Fruit fly (Drosophila melanogaster) whole organism, pupa: ENCODE measurements around the gene CG8675.

Experiments
- CG10348 ChIP-seq: fragments of 200-800 bp; sonication (Bioruptor generic); IDR thresholded peaks from 2 replicates; pipeline ENCODE4 v1.3.6; 2022; ENCODE audit warnings: missing biosample characterization, missing genetic modification characterization
- CG12605 ChIP-seq: fragments of 200-800 bp; sonication (Bioruptor generic); IDR thresholded peaks from 2 replicates; pipeline ENCODE4 v1.3.6; 2022; ENCODE audit warnings: missing biosample characterization, missing genetic modification characterization
- CG13204 ChIP-seq: fragments of 200-800 bp; sonication (Bioruptor generic); optimal IDR thresholded peaks from 2 replicates; lab custom pipeline; 2018; ENCODE audit warnings: missing biosample characterization, mild to moderate bottlenecking, missing genetic modification characterization, moderate library complexity
- CG14655 ChIP-seq: fragments of 200-800 bp; sonication (Bioruptor generic); optimal IDR thresholded peaks from 3 replicates; lab custom pipeline; 2017; ENCODE audit warnings: mild to moderate bottlenecking, missing biosample characterization, missing genetic modification reagents, missing genetic modification characterization
- CG15710 ChIP-seq: fragments of 200-800 bp; sonication (Bioruptor generic); optimal IDR thresholded peaks from 2 replicates; lab custom pipeline; 2018; ENCODE audit warnings: missing biosample characterization, mild to moderate bottlenecking, missing genetic modification characterization, moderate library complexity
- CG17806 ChIP-seq: fragments of 200-800 bp; sonication (Bioruptor generic); optimal IDR thresholded peaks from 2 replicates; lab custom pipeline; 2018; ENCODE audit warnings: missing biosample characterization, mild to moderate bottlenecking, missing genetic modification characterization, moderate library complexity
- CG32121 ChIP-seq: fragments of 200-800 bp; sonication (Bioruptor generic); IDR thresholded peaks from 2 replicates; pipeline ENCODE4 v1.3.6; 2022; ENCODE audit warnings: missing biosample characterization, missing genetic modification characterization
- CG34367 ChIP-seq: fragments of 200-800 bp; sonication (Bioruptor generic); optimal IDR thresholded peaks from 2 replicates; lab custom pipeline; 2018; ENCODE audit warnings: missing biosample characterization, mild to moderate bottlenecking, missing genetic modification characterization
- CG4496 ChIP-seq: fragments of 200-800 bp; sonication (Bioruptor generic); IDR thresholded peaks from 3 replicates; pipeline ENCODE4 v1.3.6; 2022; ENCODE audit warnings: missing biosample characterization, missing genetic modification characterization
- CG8159 ChIP-seq: fragments of 200-800 bp; sonication (Bioruptor generic); optimal IDR thresholded peaks from 3 replicates; lab custom pipeline; 2018; ENCODE audit warnings: missing biosample characterization, mild to moderate bottlenecking, missing genetic modification characterization, moderate library complexity
- CG8301 ChIP-seq: fragments of 200-800 bp; sonication (Bioruptor generic); optimal IDR thresholded peaks from 2 replicates; lab custom pipeline; 2018; ENCODE audit warnings: missing biosample characterization, mild to moderate bottlenecking, missing genetic modification characterization
- CG9948 ChIP-seq: fragments of 200-800 bp; sonication (Bioruptor generic); optimal IDR thresholded peaks from 2 replicates; lab custom pipeline; 2018; ENCODE audit warnings: missing biosample characterization, mild to moderate bottlenecking, missing genetic modification characterization, moderate library complexity
- D1 ChIP-seq: fragments of 200-800 bp; sonication (Bioruptor generic); optimal IDR thresholded peaks from 2 replicates; lab custom pipeline; 2018; ENCODE audit warnings: missing biosample characterization, mild to moderate bottlenecking, missing genetic modification characterization, moderate library complexity
- EcR ChIP-seq: fragments of 200-800 bp; sonication (Bioruptor generic); optimal IDR thresholded peaks from 3 replicates; lab custom pipeline; 2019; ENCODE audit warnings: missing biosample characterization, missing genetic modification characterization, mild to moderate bottlenecking, moderate library complexity, missing genetic modification reagents
- Ets98B ChIP-seq: fragments of 200-800 bp; sonication (Bioruptor generic); IDR thresholded peaks from 2 replicates; pipeline ENCODE4 v1.3.6; 2022; ENCODE audit warnings: missing biosample characterization, missing genetic modification characterization
- Pif1A ChIP-seq: fragments of 200-800 bp; sonication (Bioruptor generic); optimal IDR thresholded peaks from 3 replicates; lab custom pipeline; 2016; ENCODE audit warnings: missing biosample characterization, missing genetic modification characterization
- Pif1B ChIP-seq: fragments of 200-800 bp; sonication (Bioruptor generic); optimal IDR thresholded peaks from 3 replicates; lab custom pipeline; 2016; ENCODE audit warnings: missing biosample characterization, missing genetic modification characterization
- Snoo ChIP-seq: fragments of 200-800 bp; sonication (Bioruptor generic); optimal IDR thresholded peaks from 3 replicates; lab custom pipeline; 2017; ENCODE audit warnings: missing biosample characterization, mild to moderate bottlenecking, missing genetic modification characterization, inconsistent platforms
- fd96Ca ChIP-seq: fragments of 200-800 bp; sonication (Bioruptor generic); IDR thresholded peaks from 3 replicates; pipeline ENCODE4 v1.3.6; 2022; ENCODE audit warnings: missing biosample characterization, missing genetic modification characterization
- gl ChIP-seq: fragments of 200-800 bp; sonication (Bioruptor generic); optimal IDR thresholded peaks from 2 replicates; lab custom pipeline; 2018; ENCODE audit warnings: missing biosample characterization, mild to moderate bottlenecking, missing genetic modification characterization
- rn ChIP-seq: fragments of 200-800 bp; sonication (Bioruptor generic); IDR thresholded peaks from 2 replicates; pipeline ENCODE4 v1.3.6; 2022; ENCODE audit warnings: missing biosample characterization, missing genetic modification characterization

CG8675 gene

DNA sequence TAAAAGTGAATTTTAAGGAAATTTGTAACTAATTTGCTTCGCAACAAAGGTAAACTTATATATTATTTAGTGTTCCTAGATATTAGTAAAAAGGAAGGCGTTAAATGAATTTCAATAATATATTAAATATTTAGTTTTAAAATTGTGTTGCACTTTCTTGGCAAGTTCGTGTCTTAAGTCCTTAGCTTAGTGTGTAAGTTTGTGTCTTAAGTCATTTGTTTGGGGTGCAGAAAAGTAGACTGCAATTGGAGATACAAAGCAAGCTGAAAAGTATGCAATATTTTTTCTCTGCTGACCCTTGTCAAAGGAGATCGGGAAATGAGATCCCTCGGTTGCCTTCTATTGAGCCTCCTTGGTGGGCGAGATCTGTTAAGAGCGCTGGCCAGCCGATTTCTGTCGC lies 12.7 kb upstream of the CG8675 start:
- TF ChIP-seq CG17806 (tag; lab: Kevin White, UChicago) (no peak), CG8301 (tag; lab: Kevin White, UChicago) (no peak), rn (GFP tag; lab: Robert Waterston, UW) (no peak), gl (no peak), CG14655 (GFP tag; lab: Kevin White, UChicago) (no peak), CG34367 (tag; lab: Kevin White, UChicago) (no peak), Pif1A (no peak), CG4496 (GFP tag; lab: Robert Waterston, UW) (no peak), CG12605 (no peak), CG10348 (no peak), CG8159 (tag; lab: Kevin White, UChicago) (no peak), CG9948 (tag; lab: Kevin White, UChicago) (no peak), EcR (GFP tag; lab: Kevin White, UChicago) (no peak)

DNA sequence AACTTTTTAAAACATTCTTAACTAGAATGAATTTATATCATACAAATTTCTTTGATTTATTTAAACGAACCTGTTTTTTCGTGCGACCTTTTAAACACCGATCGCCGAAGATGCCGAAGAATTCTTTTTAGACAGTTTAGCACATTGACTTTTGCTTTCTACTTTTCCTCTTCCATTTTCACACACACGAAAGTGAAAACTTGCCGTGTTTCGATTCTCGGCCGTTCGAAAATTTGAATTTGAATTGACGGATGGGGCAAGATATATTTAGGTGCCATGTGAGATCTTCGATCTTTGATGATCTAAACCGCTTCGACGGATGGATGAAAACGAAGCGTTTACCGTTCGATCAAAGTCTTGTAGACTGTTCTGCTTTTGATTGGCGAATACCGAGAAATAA lies 6.4 kb upstream of the CG8675 start:
- no peak for TF ChIP-seq CG8159 (tag; lab: Kevin White, UChicago)
- no peak for TF ChIP-seq Pif1B (GFP tag; lab: Kevin White, UChicago)
- no peak for TF ChIP-seq Pif1A
- no peak for TF ChIP-seq CG8301 (tag; lab: Kevin White, UChicago)
- no peak for TF ChIP-seq CG32121 (GFP tag; lab: Robert Waterston, UW)
- TF ChIP-seq fd96Ca (GFP tag; lab: Robert Waterston, UW) = no peak
- TF ChIP-seq CG34367 (tag; lab: Kevin White, UChicago) = no peak
- TF ChIP-seq CG14655 (GFP tag; lab: Kevin White, UChicago) = no peak
- no peak for TF ChIP-seq Ets98B (GFP tag; lab: Robert Waterston, UW)
- TF ChIP-seq rn (GFP tag; lab: Robert Waterston, UW) = no peak
- TF ChIP-seq gl = no peak
- TF ChIP-seq D1 (tag; lab: Kevin White, UChicago) = no peak
- no peak for TF ChIP-seq EcR (GFP tag; lab: Kevin White, UChicago)
- TF ChIP-seq CG10348 = no peak
- no peak for TF ChIP-seq CG12605
- TF ChIP-seq CG17806 (tag; lab: Kevin White, UChicago) = no peak
- no peak for TF ChIP-seq Snoo (tag; lab: Kevin White, UChicago)
- no peak for TF ChIP-seq CG9948 (tag; lab: Kevin White, UChicago)
- no peak for TF ChIP-seq CG13204
- no peak for TF ChIP-seq CG15710

DNA sequence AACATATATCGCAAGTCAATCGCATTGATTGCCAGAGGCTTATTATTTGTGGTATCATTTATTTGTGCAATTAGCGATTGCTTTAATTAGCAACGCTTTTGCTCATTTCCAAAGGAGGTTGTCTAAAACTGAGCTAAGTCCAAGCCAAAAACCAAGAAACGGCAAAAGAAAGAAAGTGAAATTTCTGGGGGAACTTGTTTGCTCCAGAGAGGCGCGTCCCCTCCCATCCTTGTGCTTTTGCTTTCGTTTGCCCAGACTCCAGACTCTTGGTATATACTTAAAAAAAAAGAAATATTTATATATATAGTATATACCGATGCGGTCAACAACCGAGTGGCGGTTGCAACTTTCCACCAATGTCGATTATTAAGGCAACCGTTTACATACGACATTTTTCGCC lies 4.8 kb upstream of the CG8675 start:
- no peak for TF ChIP-seq CG8159 (tag; lab: Kevin White, UChicago)
- peak; percentile 24 for TF ChIP-seq CG14655 (GFP tag; lab: Kevin White, UChicago)

DNA sequence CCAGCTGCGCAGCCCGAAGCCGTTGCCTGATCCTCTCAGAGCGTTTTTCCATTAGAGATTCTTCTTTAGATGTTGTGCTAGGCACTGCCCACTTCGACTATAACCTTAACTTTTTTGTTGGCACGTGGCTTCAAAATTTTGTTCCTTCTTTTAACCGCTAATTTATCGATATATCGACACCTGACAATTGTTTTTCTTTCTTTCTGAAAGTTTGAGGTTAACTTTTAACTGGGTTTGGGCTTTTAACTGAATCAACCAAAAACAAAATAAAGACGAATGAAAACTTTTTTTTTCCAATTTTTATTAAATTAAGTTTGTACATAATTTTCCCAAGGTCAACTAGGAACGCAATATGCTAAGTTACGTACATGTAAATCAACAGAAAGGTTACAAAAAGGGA lies 2.4 kb downstream of the CG8675 start, which contains the start of gene CG42854:
TSS of gene CG42854 (minus strand) at position 101 of the 400 bp plus-strand sequence.
- TF ChIP-seq CG14655 (GFP tag; lab: Kevin White, UChicago) = no peak
- TF ChIP-seq Pif1A = no peak
- no peak for TF ChIP-seq D1 (tag; lab: Kevin White, UChicago)
- TF ChIP-seq CG8159 (tag; lab: Kevin White, UChicago) = no peak
- no peak for TF ChIP-seq rn (GFP tag; lab: Robert Waterston, UW)
- no peak for TF ChIP-seq CG32121 (GFP tag; lab: Robert Waterston, UW)
- no peak for TF ChIP-seq CG10348
- TF ChIP-seq CG12605 = no peak
- TF ChIP-seq CG4496 (GFP tag; lab: Robert Waterston, UW) = no peak
- no peak for TF ChIP-seq Pif1B (GFP tag; lab: Kevin White, UChicago)
- TF ChIP-seq Snoo (tag; lab: Kevin White, UChicago) = no peak
- TF ChIP-seq CG17806 (tag; lab: Kevin White, UChicago) = no peak
- TF ChIP-seq fd96Ca (GFP tag; lab: Robert Waterston, UW) = no peak
- TF ChIP-seq CG8301 (tag; lab: Kevin White, UChicago) = no peak

DNA sequence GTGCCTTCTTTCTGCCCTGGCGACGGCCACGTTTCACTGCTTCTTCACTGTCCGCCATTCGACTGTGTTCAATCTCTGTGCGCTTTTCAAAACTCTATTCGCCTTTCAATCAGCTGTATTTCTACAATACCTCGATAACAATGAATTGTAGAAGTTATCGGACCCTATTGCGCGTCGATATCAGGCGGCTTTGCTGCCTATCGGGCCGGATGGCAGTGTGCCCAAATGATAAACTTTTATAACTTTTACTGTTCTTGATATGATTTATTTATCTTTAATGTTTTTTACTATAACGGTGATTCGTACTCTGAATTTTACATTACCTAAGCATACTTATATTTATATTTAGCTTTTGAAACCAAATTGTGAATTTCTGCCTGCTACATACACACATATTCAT lies 4.4 kb downstream of the CG8675 start, which contains the start of gene CG8915:
TSS of gene CG8915 (minus strand) at position 148 of the 400 bp plus-strand sequence.
- TF ChIP-seq Pif1A (no peak), CG8159 (tag; lab: Kevin White, UChicago) (no peak), CG13204 (no peak), CG9948 (tag; lab: Kevin White, UChicago) (no peak), Snoo (tag; lab: Kevin White, UChicago) (no peak)

DNA sequence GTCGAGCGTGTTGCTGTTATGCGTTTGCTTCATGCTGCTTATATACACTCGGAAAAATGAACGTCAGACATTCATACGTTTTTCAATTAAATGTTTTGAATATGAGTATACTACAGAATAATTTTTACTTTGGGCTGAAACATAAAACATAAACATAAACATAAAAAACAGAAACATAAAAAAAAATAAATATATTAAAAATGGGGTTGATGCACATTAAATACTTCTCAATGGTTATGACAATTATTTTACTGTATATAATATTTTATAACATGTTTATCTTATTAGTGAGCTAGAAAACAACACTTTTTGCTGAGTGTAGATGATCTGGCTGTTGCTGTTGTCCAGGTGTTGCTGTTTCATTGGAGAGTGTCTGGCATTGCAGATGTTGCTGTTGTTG lies 11.9 kb downstream of the CG8675 start:
- TF ChIP-seq CG17806 (tag; lab: Kevin White, UChicago) = peak; percentile 72
- TF ChIP-seq CG13204 = peak; percentile 35
- no peak for TF ChIP-seq EcR (GFP tag; lab: Kevin White, UChicago)
- TF ChIP-seq CG34367 (tag; lab: Kevin White, UChicago) = peak; percentile 55
- peak; percentile 69; the same call in 1 of the 2 replicates for TF ChIP-seq CG32121 (GFP tag; lab: Robert Waterston, UW)
- TF ChIP-seq CG4496 (GFP tag; lab: Robert Waterston, UW) = peak; percentile 52
- peak; percentile 45 for TF ChIP-seq Pif1B (GFP tag; lab: Kevin White, UChicago)
- peak; percentile 36; the same call in 1 of the 2 replicates for TF ChIP-seq CG12605
- no peak for TF ChIP-seq gl
- peak; percentile 51 for TF ChIP-seq Pif1A
- peak; percentile 79 for TF ChIP-seq CG9948 (tag; lab: Kevin White, UChicago)
- TF ChIP-seq rn (GFP tag; lab: Robert Waterston, UW) = 0 out of 2 replicates have a peak, but pooled peaks have one; percentile 11
- no peak for TF ChIP-seq Snoo (tag; lab: Kevin White, UChicago)
- peak; percentile 72 for TF ChIP-seq CG15710
- TF ChIP-seq CG8159 (tag; lab: Kevin White, UChicago) = peak; percentile 77
- peak; percentile 76 for TF ChIP-seq CG8301 (tag; lab: Kevin White, UChicago)
- no peak for TF ChIP-seq fd96Ca (GFP tag; lab: Robert Waterston, UW)
- TF ChIP-seq D1 (tag; lab: Kevin White, UChicago) = peak; percentile 53
- TF ChIP-seq CG14655 (GFP tag; lab: Kevin White, UChicago) = peak; percentile 83
- peak; percentile 30; the same call in 1 of the 2 replicates for TF ChIP-seq Ets98B (GFP tag; lab: Robert Waterston, UW)
- no peak for TF ChIP-seq CG10348
